Worm (Caenorhabditis elegans): Measurements from ENCODE around the gene C03B1.14.

Gene C03B1.14

ce11 chrX:6321380-6321779 is 39.2 kb downstream of the C03B1.14 start:
- TF ChIP-seq nhr-25 (tag; optimal IDR thresholded peaks at IDR 0.05; ENCODE audit: borderline replicate concordance, insufficient read depth) = peak; percentile 52
- TF ChIP-seq F49E8.2 (tag; optimal IDR thresholded peaks at IDR 0.05; ENCODE audit: borderline replicate concordance) = no peak
- TF ChIP-seq nhr-11 (tag; optimal IDR thresholded peaks at IDR 0.05) = no peak

DNA sequence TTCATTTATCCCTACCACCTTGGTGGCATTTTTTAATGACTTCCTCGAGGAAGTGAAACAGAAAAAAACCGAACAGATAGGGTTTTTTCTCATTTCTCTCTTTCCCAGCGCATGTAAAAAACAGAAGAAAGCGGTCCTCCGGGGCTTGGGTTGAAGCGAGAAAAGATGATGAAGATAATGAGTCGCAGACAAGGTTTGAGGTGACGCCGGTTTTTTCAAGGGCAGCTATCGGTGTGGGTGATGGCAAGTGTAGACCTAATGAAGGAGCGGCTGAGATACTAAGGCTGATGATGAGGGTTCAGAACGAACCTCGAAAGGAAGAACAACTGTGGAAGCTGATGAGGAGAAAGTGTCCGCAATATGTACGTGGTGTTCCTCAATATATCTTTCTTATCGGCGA is 39.7 kb downstream of the C03B1.14 start:
- TF ChIP-seq rbr-2 (tag; optimal IDR thresholded peaks at IDR 0.05) (peak; percentile 2), spr-1 (tag; optimal IDR thresholded peaks at IDR 0.05) (peak; percentile 22), jun-1 (tag; optimal IDR thresholded peaks at IDR 0.05) (no peak), daf-19 (GFP tag; conservative IDR thresholded peaks at IDR 0.05) (no peak), nhr-76 (tag; optimal IDR thresholded peaks at IDR 0.05) (no peak), R02D3.7 (tag; optimal IDR thresholded peaks at IDR 0.05) (no peak), zip-2 (tag; optimal IDR thresholded peaks at IDR 0.05) (no peak), cey-2 (tag; optimal IDR thresholded peaks at IDR 0.05; ENCODE audit: borderline replicate concordance, insufficient read depth) (no peak), set-16 (GFP tag; IDR thresholded peaks at IDR 0.05) (no peak), mxl-3 (GFP tag; optimal IDR thresholded peaks at IDR 0.05) (peak; percentile 46), D1046.2 (GFP tag; IDR thresholded peaks at IDR 0.05) (no peak), mdl-1 (tag; optimal IDR thresholded peaks at IDR 0.05) (peak in 1 of 2 experiments; percentile 45), dmd-9 (GFP tag; IDR thresholded peaks at IDR 0.05) (no peak), ceh-44 (GFP tag; IDR thresholded peaks at IDR 0.05) (no peak), ztf-11 (tag; optimal IDR thresholded peaks at IDR 0.05) (no peak), nhr-48 (tag; optimal IDR thresholded peaks at IDR 0.05) (peak; percentile 86), fos-1 (tag; optimal IDR thresholded peaks at IDR 0.05) (no peak), gei-8 (GFP tag; optimal IDR thresholded peaks at IDR 0.05) (no peak), lin-13 (GFP tag; optimal IDR thresholded peaks at IDR 0.05) (no peak), duxl-1 (tag; optimal IDR thresholded peaks at IDR 0.05; ENCODE audit: poor library complexity) (no peak), zag-1 (tag; optimal IDR thresholded peaks at IDR 0.05) (no peak), ceh-28 (tag; optimal IDR thresholded peaks at IDR 0.05) (no peak), hif-1 (tag; optimal IDR thresholded peaks at IDR 0.05) (no peak), daf-8 (GFP tag; IDR thresholded peaks at IDR 0.05) (no peak), egl-27 (tag; optimal IDR thresholded peaks at IDR 0.05) (no peak), daf-12 (tag; optimal IDR thresholded peaks at IDR 0.05) (no peak), hlh-11 (tag; optimal IDR thresholded peaks at IDR 0.05) (peak; percentile 51), unc-62 (GFP tag; optimal IDR thresholded peaks at IDR 0.05 in 1 of 2) (peak in 1 of 2 experiments; percentile 24), unc-62 (tag; optimal IDR thresholded peaks at IDR 0.05) (no peak), aha-1 (tag) (peak; percentile 40), T26A8.4 (GFP tag; IDR thresholded peaks at IDR 0.05) (no peak), lin-29 (GFP tag; IDR thresholded peaks at IDR 0.05) (no peak), nhr-10 (tag; optimal IDR thresholded peaks at IDR 0.05) (no peak), nhr-102 (tag; optimal IDR thresholded peaks at IDR 0.05) (no peak), F26F4.8 (GFP tag; conservative IDR thresholded peaks at IDR 0.05) (no peak), hlh-30 (tag; optimal IDR thresholded peaks at IDR 0.05; ENCODE audit: insufficient read depth) (peak; percentile 42), attf-4 (tag; optimal IDR thresholded peaks at IDR 0.05) (no peak), ceh-32 (tag; optimal IDR thresholded peaks at IDR 0.05; ENCODE audit: poor library complexity) (no peak), nhr-77 (tag; optimal IDR thresholded peaks at IDR 0.05) (no peak), nhr-28 (tag; optimal IDR thresholded peaks at IDR 0.05) (peak; percentile 55), nhr-6 (tag; optimal IDR thresholded peaks at IDR 0.05) (no peak), snpc-4 (tag; optimal IDR thresholded peaks at IDR 0.05) (no peak), tra-1 (GFP tag; IDR thresholded peaks at IDR 0.05) (0 out of 2 replicates have a peak, but pooled peaks have one; percentile 19), ceh-62 (tag; optimal IDR thresholded peaks at IDR 0.05) (no peak), lin-38 (GFP tag; IDR thresholded peaks at IDR 0.05) (no peak), ceh-20 (GFP tag; IDR thresholded peaks at IDR 0.05) (0 out of 2 replicates have a peak, but pooled peaks have one; percentile 16), Y5F2A.4 (GFP tag; optimal IDR thresholded peaks at IDR 0.05) (no peak), dmd-8 (GFP tag; IDR thresholded peaks at IDR 0.05) (no peak)
